Worm (Caenorhabditis elegans): ENCODE measurements around the gene T22B7.22.

T22B7.22 gene

DNA sequence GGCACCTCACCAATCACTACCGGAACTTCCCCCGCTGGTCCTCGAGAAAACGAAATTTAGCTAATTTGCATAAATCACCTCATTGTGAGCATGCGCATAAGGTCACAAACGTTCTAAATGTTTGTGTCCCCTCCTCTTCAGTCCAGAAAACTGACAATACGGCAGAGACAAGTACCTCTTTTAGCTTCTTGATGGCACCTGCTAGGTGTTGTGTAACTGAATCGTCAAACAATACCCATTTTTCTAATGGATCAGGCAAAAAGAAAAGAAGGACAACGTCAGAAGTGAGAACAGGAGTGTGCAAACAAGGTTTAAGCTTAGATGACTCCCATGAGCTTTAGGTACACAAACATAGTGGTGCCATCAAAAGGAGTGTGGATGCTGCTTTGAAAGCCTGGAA is 39.8 kb downstream of the T22B7.22 start:
- TF ChIP-seq unc-86 (tag; optimal IDR thresholded peaks at IDR 0.05) = no peak
- TF ChIP-seq unc-42 (tag; optimal IDR thresholded peaks at IDR 0.05) = peak; percentile 7
- TF ChIP-seq hlh-8 (tag; optimal IDR thresholded peaks at IDR 0.05) = no peak
- TF ChIP-seq nhr-11 (tag; optimal IDR thresholded peaks at IDR 0.05) = no peak
- no peak for TF ChIP-seq ref-2 (tag; optimal IDR thresholded peaks at IDR 0.05)

DNA sequence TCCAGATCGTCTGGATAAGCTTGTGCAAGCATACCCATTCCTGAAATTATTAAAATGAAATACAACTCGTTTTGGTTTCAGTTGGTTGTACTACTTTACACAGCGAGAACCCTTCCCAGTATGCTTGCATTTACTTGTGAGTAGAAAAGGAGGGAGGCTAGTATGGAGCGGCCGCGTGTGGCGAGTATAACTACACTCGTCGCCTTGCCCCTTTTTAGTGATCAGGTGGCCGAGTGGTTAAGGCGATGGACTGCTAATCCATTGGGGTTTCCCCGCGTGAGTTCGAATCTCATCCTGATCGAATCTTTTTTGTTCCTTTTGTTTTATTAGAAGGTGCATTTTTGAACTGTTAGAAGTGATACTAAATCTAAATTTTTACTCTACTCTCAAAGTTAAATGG is 48.0 kb downstream of the T22B7.22 start:
- TF ChIP-seq ceh-19 (GFP tag; optimal IDR thresholded peaks at IDR 0.05) (peak; percentile 91), nhr-232 (tag; optimal IDR thresholded peaks at IDR 0.05) (peak; percentile 93), ahr-1 (tag; optimal IDR thresholded peaks at IDR 0.05) (peak; percentile 65), ceh-31 (tag; optimal IDR thresholded peaks at IDR 0.05) (peak; percentile 76), ceh-9 (tag; optimal IDR thresholded peaks at IDR 0.05) (peak; percentile 58), unc-3 (GFP tag; conservative IDR thresholded peaks at IDR 0.05) (peak; percentile 89), unc-3 (tag; optimal IDR thresholded peaks at IDR 0.05) (peak; percentile 75), pag-3 (tag; optimal IDR thresholded peaks at IDR 0.05; ENCODE audit: borderline replicate concordance) (no peak), npax-4 (tag; optimal IDR thresholded peaks at IDR 0.05) (peak; percentile 80), fax-1 (tag; optimal IDR thresholded peaks at IDR 0.05) (peak; percentile 78), ets-4 (tag; optimal IDR thresholded peaks at IDR 0.05) (peak; percentile 33), pros-1 (tag; optimal IDR thresholded peaks at IDR 0.05) (no peak), che-1 (tag; optimal IDR thresholded peaks at IDR 0.05) (peak; percentile 89), nfya-1 (tag; optimal IDR thresholded peaks at IDR 0.05) (peak; percentile 46), pha-2 (tag; optimal IDR thresholded peaks at IDR 0.05) (peak; percentile 91), ceh-2 (tag; optimal IDR thresholded peaks at IDR 0.05) (peak; percentile 76), sox-2 (GFP tag; IDR thresholded peaks at IDR 0.05) (peak; percentile 91), ceh-30 (tag; optimal IDR thresholded peaks at IDR 0.05) (peak; percentile 49), ceh-24 (tag; optimal IDR thresholded peaks at IDR 0.05) (peak; percentile 50), dve-1 (tag; optimal IDR thresholded peaks at IDR 0.05) (peak; percentile 71), ama-1 (optimal IDR thresholded peaks at IDR 0.05) (no peak), fkh-6 (tag; optimal IDR thresholded peaks at IDR 0.05) (peak; percentile 89), ceh-14 (tag; optimal IDR thresholded peaks at IDR 0.05) (peak; percentile 76), pax-1 (tag; optimal IDR thresholded peaks at IDR 0.05) (no peak), tbx-2 (tag; optimal IDR thresholded peaks at IDR 0.05) (peak; percentile 89), mec-3 (tag; optimal IDR thresholded peaks at IDR 0.05; ENCODE audit: borderline replicate concordance) (peak; percentile 91), lim-6 (tag; optimal IDR thresholded peaks at IDR 0.05) (peak; percentile 67), ref-2 (tag; optimal IDR thresholded peaks at IDR 0.05) (peak; percentile 82), gmeb-2 (tag; optimal IDR thresholded peaks at IDR 0.05) (peak; percentile 81), hlh-15 (tag; optimal IDR thresholded peaks at IDR 0.05) (peak; percentile 83), unc-86 (tag; optimal IDR thresholded peaks at IDR 0.05) (peak; percentile 85), fkh-10 (GFP tag; optimal IDR thresholded peaks at IDR 0.05) (no peak), ceh-22 (tag; optimal IDR thresholded peaks at IDR 0.05) (no peak), pha-4 (tag; optimal IDR thresholded peaks at IDR 0.05) (no peak), unc-42 (tag; optimal IDR thresholded peaks at IDR 0.05) (peak; percentile 67), elt-2 (tag; optimal IDR thresholded peaks at IDR 0.05) (peak; percentile 93), ceh-18 (tag; optimal IDR thresholded peaks at IDR 0.05) (peak; percentile 63), tbx-7 (tag; optimal IDR thresholded peaks at IDR 0.05) (peak; percentile 63), ceh-6 (GFP tag; optimal IDR thresholded peaks at IDR 0.05) (peak; percentile 91), hlh-30 (tag; optimal IDR thresholded peaks at IDR 0.05; ENCODE audit: insufficient read depth) (peak; percentile 57), rnt-1 (tag; optimal IDR thresholded peaks at IDR 0.05) (peak; percentile 66), ceh-34 (tag; optimal IDR thresholded peaks at IDR 0.05) (peak; percentile 86), ceh-45 (GFP tag; IDR thresholded peaks at IDR 0.05) (peak; percentile 86), ttx-3 (tag; optimal IDR thresholded peaks at IDR 0.05) (peak; percentile 85), sdc-2 (tag; optimal IDR thresholded peaks at IDR 0.05) (peak; percentile 91), C08G9.2 (tag; optimal IDR thresholded peaks at IDR 0.05) (peak; percentile 63), madf-2 (tag; optimal IDR thresholded peaks at IDR 0.05) (peak; percentile 84), ztf-16 (tag; optimal IDR thresholded peaks at IDR 0.05) (peak; percentile 89), K09A11.1 (tag; optimal IDR thresholded peaks at IDR 0.05; ENCODE audit: insufficient read depth) (peak; percentile 78), dmd-4 (tag; optimal IDR thresholded peaks at IDR 0.05; ENCODE audit: borderline replicate concordance) (peak; percentile 61)
